Worm (Caenorhabditis elegans): ENCODE measurements around the gene nbet-1.

Gene nbet-1

ce11 chrIV:5209390-5209789, at the start of gene nbet-1, which contains the start of gene Y59E9AL.36:
TSS of gene nbet-1 (plus strand) at chrIV:5209501.
TSS of gene Y59E9AL.36 (minus strand) at chrIV:5209481.
- peak; percentile 13 for TF ChIP-seq lin-39 (tag; optimal IDR thresholded peaks at IDR 0.05)
- TF ChIP-seq C16A3.4 (tag; optimal IDR thresholded peaks at IDR 0.05): peak; percentile 90
- TF ChIP-seq lsy-2 (tag; optimal IDR thresholded peaks at IDR 0.05): peak; percentile 81 to 90
- peak; percentile 82 for TF ChIP-seq nhr-71 (tag; optimal IDR thresholded peaks at IDR 0.05)
- peak in 1 of 2 experiments; percentile 78 for TF ChIP-seq mdl-1 (tag; optimal IDR thresholded peaks at IDR 0.05)
- no peak for TF ChIP-seq nhr-237 (tag; optimal IDR thresholded peaks at IDR 0.05)
- TF ChIP-seq lin-13 (GFP tag; optimal IDR thresholded peaks at IDR 0.05): peak; percentile 61
- peak; percentile 85 for TF ChIP-seq nhr-47 (tag; optimal IDR thresholded peaks at IDR 0.05)
- TF ChIP-seq lin-14 (GFP tag; optimal IDR thresholded peaks at IDR 0.05): peak; percentile 73
- peak; percentile 97 for TF ChIP-seq F16B12.6 (tag; optimal IDR thresholded peaks at IDR 0.05)
- TF ChIP-seq unc-130 (tag; optimal IDR thresholded peaks at IDR 0.05): peak; percentile 89
- TF ChIP-seq elt-2 (tag; optimal IDR thresholded peaks at IDR 0.05): peak; percentile 15
- peak; percentile 70 for TF ChIP-seq skn-1 (tag; optimal IDR thresholded peaks at IDR 0.05)
- peak; percentile 53 for TF ChIP-seq nhr-19 (GFP tag; conservative IDR thresholded peaks at IDR 0.05)
- no peak for TF ChIP-seq ceh-63 (GFP tag; optimal IDR thresholded peaks at IDR 0.05)
- TF ChIP-seq grh-1 (GFP tag; IDR thresholded peaks at IDR 0.05): peak; percentile 65
- TF ChIP-seq nhr-20 (tag; optimal IDR thresholded peaks at IDR 0.05): peak; percentile 72
- TF ChIP-seq nhr-77 (tag; optimal IDR thresholded peaks at IDR 0.05): peak; percentile 64
- peak; percentile 21 for TF ChIP-seq zip-4 (GFP tag; optimal IDR thresholded peaks at IDR 0.05)
- TF ChIP-seq tbx-2 (tag; optimal IDR thresholded peaks at IDR 0.05): peak; percentile 70
- TF ChIP-seq snpc-4 (tag; optimal IDR thresholded peaks at IDR 0.05): peak; percentile 45
- TF ChIP-seq nhr-11 (tag; optimal IDR thresholded peaks at IDR 0.05): peak; percentile 54
- no peak for TF ChIP-seq mab-9 (GFP tag; IDR thresholded peaks at IDR 0.05)
- TF ChIP-seq nhr-90 (tag; optimal IDR thresholded peaks at IDR 0.05; ENCODE audit: poor library complexity): peak; percentile 65
- TF ChIP-seq unc-98 (GFP tag; IDR thresholded peaks at IDR 0.05): no peak
- TF ChIP-seq snu-23 (GFP tag; optimal IDR thresholded peaks at IDR 0.05): peak; percentile 84
- peak; percentile 43 for TF ChIP-seq blmp-1 (tag; optimal IDR thresholded peaks at IDR 0.05)
- TF ChIP-seq fkh-8 (tag; optimal IDR thresholded peaks at IDR 0.05): peak; percentile 55
- no peak for TF ChIP-seq sox-4 (tag; optimal IDR thresholded peaks at IDR 0.05)
- peak; percentile 41 for TF ChIP-seq C04F5.9 (tag; optimal IDR thresholded peaks at IDR 0.05)
- peak; percentile 39 to 90 (median 68) for TF ChIP-seq ceh-82 (tag; optimal IDR thresholded peaks at IDR 0.05)
- peak; percentile 84 to 90 (median 89) for TF ChIP-seq dpl-1 (GFP tag; optimal IDR thresholded peaks at IDR 0.05)
- no peak for TF ChIP-seq ets-5 (GFP tag; IDR thresholded peaks at IDR 0.05)
- TF ChIP-seq xbp-1 (tag; optimal IDR thresholded peaks at IDR 0.05): peak; percentile 81
- peak; percentile 56 for TF ChIP-seq vab-15 (tag; optimal IDR thresholded peaks at IDR 0.05)
- no peak for TF ChIP-seq tlp-1 (tag; optimal IDR thresholded peaks at IDR 0.05)
- no peak for TF ChIP-seq ceh-8 (GFP tag; optimal IDR thresholded peaks at IDR 0.05)
- TF ChIP-seq pqm-1 (tag; optimal IDR thresholded peaks at IDR 0.05): no peak
- TF ChIP-seq fos-1 (tag; optimal IDR thresholded peaks at IDR 0.05): peak; percentile 57
- peak; percentile 60 for TF ChIP-seq jun-1 (tag; optimal IDR thresholded peaks at IDR 0.05)
- peak; percentile 15 for TF ChIP-seq hpl-2 (GFP tag; optimal IDR thresholded peaks at IDR 0.05)
- peak; percentile 56 for TF ChIP-seq unc-86 (tag; optimal IDR thresholded peaks at IDR 0.05)
- peak; percentile 71 for TF ChIP-seq nhr-85 (tag)
- peak in 2 of 6 experiments; percentile 37 to 40 for TF ChIP-seq elt-3 (tag; optimal IDR thresholded peaks at IDR 0.05)
- TF ChIP-seq lin-35 (GFP tag; optimal IDR thresholded peaks at IDR 0.05): peak; percentile 86 to 95
- TF ChIP-seq swsn-7 (tag; optimal IDR thresholded peaks at IDR 0.05): peak; percentile 63
- TF ChIP-seq fkh-10 (GFP tag; optimal IDR thresholded peaks at IDR 0.05): no peak
- TF ChIP-seq sptf-1 (tag; optimal IDR thresholded peaks at IDR 0.05): no peak
- TF ChIP-seq zag-1 (tag; optimal IDR thresholded peaks at IDR 0.05): no peak
- TF ChIP-seq isw-1 (GFP tag; IDR thresholded peaks at IDR 0.05): peak; percentile 64
- TF ChIP-seq rnt-1 (tag; optimal IDR thresholded peaks at IDR 0.05): peak; percentile 84
- peak; percentile 35; the same call in 1 of the 2 replicates for TF ChIP-seq ceh-88 (GFP tag; IDR thresholded peaks at IDR 0.05)
- no peak for TF ChIP-seq hlh-17 (GFP tag; optimal IDR thresholded peaks at IDR 0.05; ENCODE audit: borderline replicate concordance)

Data from whole organism, L1 larva.